Fruit fly (Drosophila melanogaster): Measurements from ENCODE around the gene glec.

DNA sequence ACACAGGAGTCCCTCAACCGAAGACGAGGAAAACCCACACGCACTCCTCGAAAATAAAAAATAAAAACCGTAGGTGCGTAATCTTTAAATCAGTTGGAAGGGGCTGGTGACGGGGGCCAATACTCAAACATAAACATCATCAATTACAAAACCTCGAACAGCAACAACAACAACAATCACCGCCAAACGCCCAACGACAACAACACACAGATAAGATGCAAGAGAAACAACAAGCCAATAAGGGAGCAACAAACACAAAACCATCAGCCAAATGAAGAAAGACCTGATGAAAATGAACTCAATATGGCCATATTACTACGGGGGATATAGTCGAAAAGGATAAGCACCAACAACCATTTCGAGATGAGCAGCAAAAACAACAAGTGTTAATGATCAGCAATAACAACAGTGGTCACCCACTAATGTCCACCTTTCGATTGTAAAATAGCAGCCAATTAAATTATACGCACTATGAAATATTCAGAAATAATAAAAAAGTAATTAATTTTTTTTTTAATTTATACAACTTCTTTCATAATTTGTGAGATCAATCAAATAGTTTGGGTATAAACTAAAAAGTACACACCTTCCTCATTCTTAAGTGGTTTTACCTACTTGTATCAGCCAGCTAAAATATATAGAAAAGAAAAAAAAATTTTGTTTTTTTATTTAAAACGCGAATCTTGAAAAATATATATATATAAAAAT is 32.2 kb downstream of the glec start:
- TF ChIP-seq CG8478 (optimal IDR thresholded peaks at IDR 0.05) (no peak), Dll (optimal IDR thresholded peaks at IDR 0.05) (no peak), pan (optimal IDR thresholded peaks at IDR 0.05) (no peak), EcR (GFP tag; optimal IDR thresholded peaks at IDR 0.05) (no peak)
